Fruit fly (Drosophila melanogaster) whole organism, embryonic: Measurements from ENCODE around the gene CheA7a.

Experiments used
- Antp ChIP-seq: fragments of 200-800 bp; sonication (Bioruptor generic); optimal IDR thresholded peaks from 3 replicates; lab custom pipeline; 2016; ENCODE audit warnings: missing biosample characterization, missing genetic modification characterization
- Atf3 ChIP-seq: fragments of 200-800 bp; sonication (Bioruptor generic); optimal IDR thresholded peaks from 3 replicates; lab custom pipeline; 2016; ENCODE audit warnings: missing biosample characterization, missing genetic modification characterization
- Bteb2 ChIP-seq: fragments of 200-800 bp; sonication (Bioruptor generic); optimal IDR thresholded peaks from 2 replicates; lab custom pipeline; 2016; ENCODE audit warnings: missing biosample characterization, missing genetic modification characterization
- CG10147 ChIP-seq: fragments of 200-800 bp; sonication (Bioruptor generic); optimal IDR thresholded peaks from 2 replicates; lab custom pipeline; 2019; ENCODE audit warnings: missing biosample characterization, mild to moderate bottlenecking, missing genetic modification characterization, moderate library complexity
- CG13424 ChIP-seq: fragments of 200-800 bp; sonication (Bioruptor generic); optimal IDR thresholded peaks from 2 replicates; lab custom pipeline; 2019; ENCODE audit warnings: missing biosample characterization, mild to moderate bottlenecking, missing genetic modification characterization, moderate library complexity
- CG14050 ChIP-seq: fragments of 200-800 bp; sonication (Bioruptor generic); IDR thresholded peaks from 3 replicates; pipeline ENCODE4 v1.3.6; 2022; ENCODE audit warnings: missing biosample characterization, missing genetic modification characterization
- CG14710 ChIP-seq: fragments of 200-800 bp; sonication (Bioruptor generic); optimal IDR thresholded peaks from 3 replicates; lab custom pipeline; 2019; ENCODE audit warnings: missing biosample characterization, mild to moderate bottlenecking, missing genetic modification characterization, moderate library complexity
- CG15269 ChIP-seq: fragments of 200-800 bp; sonication (Bioruptor generic); optimal IDR thresholded peaks from 2 replicates; lab custom pipeline; 2018; ENCODE audit warnings: missing biosample characterization, mild to moderate bottlenecking, missing genetic modification characterization, moderate library complexity
- CG16779 ChIP-seq: fragments of 200-800 bp; sonication (Bioruptor generic); IDR thresholded peaks from 2 replicates; pipeline ENCODE4 v1.3.6; 2022; ENCODE audit warnings: missing biosample characterization, missing genetic modification characterization
- CG18011 ChIP-seq: fragments of 200-800 bp; sonication (Bioruptor generic); optimal IDR thresholded peaks from 2 replicates; lab custom pipeline; 2017; ENCODE audit warnings: missing biosample characterization, missing genetic modification characterization, mild to moderate bottlenecking, moderate library complexity, missing genotype
- CG18262 ChIP-seq: fragments of 200-800 bp; optimal IDR thresholded peaks from 3 replicates; lab custom pipeline; 2019; ENCODE audit warnings: missing biosample characterization, mild to moderate bottlenecking, missing genetic modification characterization, moderate library complexity
- CG2116 ChIP-seq: fragments of 200-800 bp; sonication (Bioruptor generic); optimal IDR thresholded peaks from 3 replicates; lab custom pipeline; 2018; ENCODE audit warnings: missing biosample characterization, mild to moderate bottlenecking, missing genetic modification characterization
- CG2889 ChIP-seq: fragments of 200-800 bp; sonication (Bioruptor generic); IDR thresholded peaks from 3 replicates; pipeline ENCODE4 v1.3.6; 2022; ENCODE audit warnings: missing biosample characterization, missing genetic modification characterization
- CG30403 ChIP-seq: fragments of 200-800 bp; sonication (Bioruptor generic); optimal IDR thresholded peaks from 3 replicates; lab custom pipeline; 2016; ENCODE audit warnings: missing biosample characterization, missing genetic modification characterization
- CG31365 ChIP-seq: fragments of 200-800 bp; sonication (Bioruptor generic); optimal IDR thresholded peaks from 2 replicates; lab custom pipeline; 2018; ENCODE audit warnings: missing biosample characterization, mild to moderate bottlenecking, missing genetic modification characterization
- CG33213 ChIP-seq: fragments of 200-800 bp; sonication (Bioruptor generic); optimal IDR thresholded peaks from 3 replicates; lab custom pipeline; 2016; ENCODE audit warnings: missing biosample characterization, missing genetic modification characterization
- CG3407 ChIP-seq: fragments of 200-800 bp; sonication (Bioruptor generic); optimal IDR thresholded peaks from 2 replicates; lab custom pipeline; 2018; ENCODE audit warnings: missing biosample characterization, mild to moderate bottlenecking, missing genetic modification characterization
- CG42726 ChIP-seq: fragments of 200-800 bp; sonication (Bioruptor generic); IDR thresholded peaks from 2 replicates; pipeline ENCODE4 v1.3.6; 2022; ENCODE audit warnings: missing biosample characterization, missing genetic modification characterization; ENCODE audit not compliant: partially characterized antibody
- CG4404 ChIP-seq: fragments of 200-800 bp; sonication (Bioruptor generic); IDR thresholded peaks from 2 replicates; pipeline ENCODE4 v1.3.6; 2022; ENCODE audit warnings: missing biosample characterization, missing genetic modification characterization
- CG6813 ChIP-seq: fragments of 200-800 bp; sonication (Bioruptor generic); optimal IDR thresholded peaks from 2 replicates; lab custom pipeline; 2017; ENCODE audit warnings: missing biosample characterization, missing genetic modification characterization, mild to moderate bottlenecking, moderate library complexity, missing genetic modification reagents
- CG7928 ChIP-seq: fragments of 200-800 bp; sonication (Bioruptor generic); optimal IDR thresholded peaks from 2 replicates; lab custom pipeline; 2017; ENCODE audit warnings: missing biosample characterization, mild to moderate bottlenecking, missing genetic modification characterization
- CG8290 ChIP-seq, 3 experiments: fragments of 200-800 bp; sonication (Bioruptor generic); optimal IDR thresholded peaks; 2 replicates each; lab custom pipeline; 2016 to 2019; ENCODE audit warnings: missing biosample characterization in 3 of 3, missing genetic modification characterization in 3 of 3, mild to moderate bottlenecking in 2 of 3, moderate library complexity in 1 of 3
- CG8944 ChIP-seq: fragments of 200-800 bp; sonication (Bioruptor generic); optimal IDR thresholded peaks from 3 replicates; lab custom pipeline; 2016; ENCODE audit warnings: missing biosample characterization, missing genetic modification characterization
- CG9215 ChIP-seq: fragments of 200-800 bp; sonication (Bioruptor generic); IDR thresholded peaks from 2 replicates; pipeline ENCODE4 v1.3.6; 2022; ENCODE audit warnings: missing biosample characterization, missing genetic modification characterization
- Camta ChIP-seq: fragments of 200-800 bp; sonication (Bioruptor generic); optimal IDR thresholded peaks from 2 replicates; lab custom pipeline; 2016; ENCODE audit warnings: missing biosample characterization, missing genetic modification characterization
- CkIIα-i1 ChIP-seq: fragments of 200-800 bp; sonication (Bioruptor generic); IDR thresholded peaks from 2 replicates; pipeline ENCODE4 v1.3.6; 2022; ENCODE audit warnings: missing biosample characterization, missing genetic modification characterization
- D ChIP-seq, 2 experiments: fragments of 200-800 bp in 1 of 2; fragments of >200 bp in 1 of 2; sonication (Bioruptor generic) in 1 of 2; optimal IDR thresholded peaks; 2 replicates in 1 of 2; 3 replicates in 1 of 2; lab custom pipeline; 2017; ENCODE audit warnings: mild to moderate bottlenecking in 1 of 2, missing biosample characterization in 1 of 2, missing genetic modification characterization in 1 of 2, missing genetic modification reagents in 1 of 2
- Dip3 ChIP-seq: fragments of 200-800 bp; sonication (Bioruptor generic); optimal IDR thresholded peaks from 3 replicates; lab custom pipeline; 2016; ENCODE audit warnings: missing biosample characterization, missing genetic modification characterization
- Doc2 ChIP-seq: fragments of 200-800 bp; sonication (Bioruptor generic); IDR thresholded peaks from 2 replicates; pipeline ENCODE4 v1.3.6; 2022; ENCODE audit warnings: missing biosample characterization, missing genetic modification characterization
- Ets65A ChIP-seq: fragments of 200-800 bp; sonication (Bioruptor generic); peaks from one replicate; lab custom pipeline; 2016; ENCODE audit warnings: missing biosample characterization, missing genetic modification characterization
- Hsf ChIP-seq: fragments of 200-800 bp; sonication (Bioruptor generic); optimal IDR thresholded peaks from 3 replicates; lab custom pipeline; 2016; ENCODE audit warnings: missing biosample characterization, missing genetic modification characterization
- Mes4 ChIP-seq: fragments of 200-800 bp; sonication (Bioruptor generic); optimal IDR thresholded peaks from 2 replicates; lab custom pipeline; 2016; ENCODE audit warnings: missing biosample characterization, missing genetic modification characterization
- Sry-β ChIP-seq: fragments of 200-800 bp; sonication (Bioruptor generic); optimal IDR thresholded peaks from 2 replicates; lab custom pipeline; 2018; ENCODE audit warnings: missing biosample characterization, mild to moderate bottlenecking, missing genetic modification characterization, moderate library complexity
- Xrp1 ChIP-seq: fragments of 200-800 bp; sonication (Bioruptor generic); IDR thresholded peaks from 2 replicates; pipeline ENCODE4 v1.3.6; 2022; ENCODE audit warnings: missing biosample characterization, missing genetic modification characterization
- chif ChIP-seq, 2 experiments: fragments of 200-800 bp; sonication (Bioruptor generic); optimal IDR thresholded peaks; 3 replicates each; lab custom pipeline; 2016; ENCODE audit warnings: missing biosample characterization in 2 of 2, missing genetic modification characterization in 2 of 2
- ci ChIP-seq: fragments of 200-800 bp; sonication (Bioruptor generic); IDR thresholded peaks from 3 replicates; pipeline ENCODE4 v1.3.6; 2022; ENCODE audit warnings: missing biosample characterization, missing genetic modification characterization
- crp ChIP-seq, 2 experiments: fragments of 200-800 bp; sonication (Bioruptor generic); optimal IDR thresholded peaks; 2 replicates in 1 of 2; 3 replicates in 1 of 2; lab custom pipeline; 2017; ENCODE audit warnings: missing biosample characterization in 2 of 2, missing genetic modification characterization in 2 of 2, mild to moderate bottlenecking in 1 of 2, moderate library complexity in 1 of 2
- ewg ChIP-seq: fragments of 200-800 bp; sonication (Bioruptor generic); optimal IDR thresholded peaks from 3 replicates; lab custom pipeline; 2017; ENCODE audit warnings: mild to moderate bottlenecking, missing biosample characterization, missing genetic modification reagents, missing genetic modification characterization
- jumu ChIP-seq: fragments of 200-800 bp; sonication (Bioruptor generic); optimal IDR thresholded peaks from 3 replicates; lab custom pipeline; 2016; ENCODE audit warnings: missing biosample characterization, missing genetic modification characterization
- onecut ChIP-seq: fragments of 200-800 bp; sonication (Bioruptor generic); IDR thresholded peaks from 2 replicates; pipeline ENCODE4 v1.3.6; 2022; ENCODE audit warnings: missing biosample characterization, missing genetic modification characterization
- p53 ChIP-seq: fragments of 200-800 bp; sonication (Bioruptor generic); optimal IDR thresholded peaks from 2 replicates; lab custom pipeline; 2016; ENCODE audit warnings: missing biosample characterization, missing genetic modification characterization
- ranshi ChIP-seq: fragments of 200-800 bp; sonication (Bioruptor generic); IDR thresholded peaks from 2 replicates; pipeline ENCODE4 v1.3.6; 2022; ENCODE audit warnings: missing biosample characterization, missing genetic modification characterization
- salm ChIP-seq: fragments of 200-800 bp; sonication (Bioruptor generic); optimal IDR thresholded peaks from 2 replicates; lab custom pipeline; 2018; ENCODE audit warnings: missing biosample characterization, mild to moderate bottlenecking, missing genetic modification characterization
- seq ChIP-seq: fragments of 200-800 bp; sonication (Bioruptor generic); IDR thresholded peaks from 2 replicates; pipeline ENCODE4 v1.3.6; 2022; ENCODE audit warnings: missing biosample characterization, missing genetic modification characterization
- sima ChIP-seq: fragments of 200-800 bp; sonication (Bioruptor generic); optimal IDR thresholded peaks from 2 replicates; lab custom pipeline; 2016; ENCODE audit warnings: missing biosample characterization, missing genetic modification characterization
- sisA ChIP-seq: fragments of 200-800 bp; sonication (Bioruptor generic); IDR thresholded peaks from 2 replicates; pipeline ENCODE4 v1.3.6; 2022; ENCODE audit warnings: missing biosample characterization, missing genetic modification characterization
- vfl ChIP-seq: fragments of 200-800 bp; sonication (Bioruptor generic); optimal IDR thresholded peaks from 2 replicates; lab custom pipeline; 2016; ENCODE audit warnings: missing biosample characterization, missing genetic modification characterization
- yki ChIP-seq: fragments of >200 bp; optimal IDR thresholded peaks from 3 replicates; lab custom pipeline; 2018
- z ChIP-seq: fragments of 200-800 bp; sonication (Bioruptor generic); IDR thresholded peaks from 3 replicates; pipeline ENCODE4 v1.3.6; 2022; ENCODE audit warnings: missing biosample characterization, missing genetic modification characterization

The CheA7a gene

DNA sequence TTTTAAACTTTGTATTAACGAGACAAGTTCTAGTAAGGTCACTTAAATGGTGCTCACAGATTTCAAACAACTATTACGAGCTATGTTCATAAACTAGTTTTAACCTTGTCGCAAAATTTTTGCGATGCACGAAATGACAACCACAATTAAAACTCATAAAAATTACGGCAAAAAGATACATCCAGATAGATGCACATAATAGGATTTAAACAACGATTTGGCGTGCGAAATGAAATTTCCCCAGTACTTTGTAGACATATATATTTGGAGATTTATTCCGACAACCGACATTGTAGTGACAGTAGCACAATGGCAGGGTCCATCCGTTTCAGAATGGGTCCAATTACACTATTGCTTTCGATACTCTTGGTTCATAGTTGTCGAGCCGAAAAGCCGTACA is at the start of gene CheA7a:
CheA7a (plus strand) TSS at position 301 of the 400 bp plus-strand sequence.
- TF ChIP-seq ewg = no peak
- TF ChIP-seq ranshi = no peak
- no peak for TF ChIP-seq CG18262 (tag; lab: Kevin White, UChicago)
- no peak for TF ChIP-seq CG14710
- no peak for TF ChIP-seq Antp
- no peak for TF ChIP-seq Atf3 (GFP tag; lab: Kevin White, UChicago)
- TF ChIP-seq Ets65A (GFP tag; lab: Kevin White, UChicago) = peak; percentile 77
- no peak for TF ChIP-seq Bteb2 (GFP tag; lab: Kevin White, UChicago)
- no peak for TF ChIP-seq CG31365 (tag; lab: Kevin White, UChicago)

DNA sequence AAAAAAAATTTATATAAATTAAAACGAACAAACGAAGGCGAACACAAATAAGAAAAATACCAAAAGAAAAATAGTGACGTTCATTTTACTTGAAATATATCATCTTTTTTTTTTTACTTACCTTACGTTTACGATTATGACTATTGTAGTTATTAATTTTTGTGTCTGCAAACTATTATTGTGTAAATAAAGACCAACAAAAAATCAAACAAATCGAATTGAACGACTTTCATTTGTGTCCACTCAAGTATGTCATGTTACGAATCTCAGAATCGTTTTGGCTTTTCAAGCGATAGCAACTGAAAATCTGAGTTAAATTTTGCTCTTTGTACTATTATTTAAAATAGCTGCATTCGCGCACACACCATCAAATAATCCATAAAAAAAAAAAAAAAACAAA is 49.2 kb upstream of the CheA7a start, which contains the start of gene Acsf3:
Acsf3 (plus strand) TSS at position 301 of the 400 bp plus-strand sequence.
- TF ChIP-seq CG30403 (no peak), z (GFP tag; lab: Robert Waterston, UW) (no peak), Dip3 (no peak), CG15269 (tag; lab: Kevin White, UChicago) (no peak), CG42726 (no peak), vfl (GFP tag; lab: Kevin White, UChicago) (no peak), Sry-β (GFP tag; lab: Kevin White, UChicago) (no peak), Doc2 (GFP tag; lab: Robert Waterston, UW) (no peak), CG6813 (GFP tag; lab: Kevin White, UChicago) (no peak), sima (GFP tag; lab: Kevin White, UChicago) (no peak), CG10147 (no peak), CG16779 (no peak), CG2116 (GFP tag; lab: Kevin White, UChicago) (no peak), CG4404 (no peak), jumu (no peak), seq (GFP tag; lab: Robert Waterston, UW) (no peak), CG2889 (no peak), onecut (no peak), salm (tag; lab: Kevin White, UChicago) (no peak)

DNA sequence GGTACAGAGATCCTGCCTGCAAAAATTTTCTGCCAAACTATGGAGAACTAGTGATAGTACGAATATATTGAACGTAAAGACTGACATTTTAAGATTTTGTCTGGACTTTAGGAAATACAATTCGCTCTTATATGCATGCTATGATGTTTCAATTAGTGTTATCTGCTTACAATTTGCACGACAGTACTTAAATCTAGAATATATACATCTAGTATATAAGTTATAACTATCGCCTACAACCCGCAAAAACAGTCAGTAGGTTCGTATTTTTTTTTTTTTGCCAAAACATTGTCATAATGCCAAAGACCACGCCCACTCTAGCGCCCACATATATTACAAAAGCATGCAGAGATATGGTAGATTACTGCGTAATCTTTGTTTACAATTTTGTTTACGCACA is 45.8 kb upstream of the CheA7a start, which contains the start of gene CG42780:
CG42780 (minus strand) TSS at position 101 of the 400 bp plus-strand sequence.
- no peak for TF ChIP-seq CkIIα-i1
- no peak for TF ChIP-seq CG15269 (tag; lab: Kevin White, UChicago)
- no peak for TF ChIP-seq CG33213
- no peak for TF ChIP-seq ci (GFP tag; lab: Robert Waterston, UW)
- TF ChIP-seq CG18262 (tag; lab: Kevin White, UChicago) = no peak
- no peak for TF ChIP-seq CG13424 (tag; lab: Kevin White, UChicago)
- TF ChIP-seq, all 482 proteins: peak for 0

- TF ChIP-seq CG18011 (peak; percentile 55), CG3407 (GFP tag; lab: Kevin White, UChicago) (no peak), Mes4 (peak; percentile 47), CG9215 (GFP tag; lab: Robert Waterston, UW) (peak; percentile 59), CG8290 (GFP tag; optimal IDR thresholded peaks at IDR 0.05; lab: Kevin White, UChicago) (no peak), CG8290 (tag; optimal IDR thresholded peaks at IDR 0.05; lab: Kevin White, UChicago) (peak in 1 of 2 experiments; percentile 89), CG14050 (GFP tag; lab: Robert Waterston, UW) (no peak), CG8944 (peak; percentile 55), Xrp1 (GFP tag; lab: Robert Waterston, UW) (peak; percentile 58; the same call in 1 of the 2 replicates), Hsf (GFP tag; lab: Kevin White, UChicago) (peak; percentile 73), Camta (GFP tag; lab: Kevin White, UChicago) (peak; percentile 48), CG7928 (GFP tag; lab: Kevin White, UChicago) (no peak), sisA (GFP tag; lab: Robert Waterston, UW) (0 out of 2 replicates have a peak, but pooled peaks have one; percentile 47), crp (GFP tag; optimal IDR thresholded peaks at IDR 0.05; lab: Kevin White, UChicago) (no peak), p53 (peak; percentile 15), chif (GFP tag; optimal IDR thresholded peaks at IDR 0.05; lab: Kevin White, UChicago) (peak; percentile 39 to 60), yki (lab: Kevin White, UChicago) (no peak), D (optimal IDR thresholded peaks at IDR 0.05; lab: Kevin White, UChicago) (no peak), D (GFP tag; optimal IDR thresholded peaks at IDR 0.05; lab: Kevin White, UChicago) (no peak)
Measured at dm6 chrX:7332493-7332892, 45.4 kb upstream of the CheA7a start.
